Worm (Caenorhabditis elegans) whole organism, L2 larva: Measurements from ENCODE around the gene F28B1.9.

Experiments used
- R02D3.7 ChIP-seq: fragments of 150-350 bp; optimal IDR thresholded peaks from 2 replicates; lab custom pipeline; 2014; ENCODE audit warnings: missing biosample characterization, missing genetic modification characterization
- blmp-1 ChIP-seq: sonication (generic microtip); optimal IDR thresholded peaks from 2 replicates; lab custom pipeline; 2017; ENCODE audit warnings: missing genetic modification characterization, mild to moderate bottlenecking, missing compliant biosample characterization, antibody characterized with exemption, moderate library complexity; ENCODE audit not compliant: insufficient read depth
- ceh-16 ChIP-seq: fragments of 150-350 bp; optimal IDR thresholded peaks from 2 replicates; lab custom pipeline; 2014; ENCODE audit warnings: missing biosample characterization, missing genetic modification characterization
- mbf-1 ChIP-seq: sonication (generic microtip); optimal IDR thresholded peaks from 2 replicates; lab custom pipeline; 2017; ENCODE audit warnings: missing biosample characterization, missing genetic modification characterization
- nhr-77 ChIP-seq: fragments of 150-350 bp; optimal IDR thresholded peaks from 2 replicates; lab custom pipeline; 2014; ENCODE audit warnings: missing biosample characterization, missing genetic modification characterization
- snpc-4 ChIP-seq: fragments of 150-350 bp; optimal IDR thresholded peaks from 2 replicates; lab custom pipeline; 2014; ENCODE audit warnings: missing biosample characterization, missing genetic modification characterization
- zag-1 ChIP-seq: fragments of 150-350 bp; optimal IDR thresholded peaks from 2 replicates; lab custom pipeline; 2014; ENCODE audit warnings: missing biosample characterization, missing genetic modification characterization
- ztf-11 ChIP-seq: sonication (generic microtip); optimal IDR thresholded peaks from 2 replicates; lab custom pipeline; 2017; ENCODE audit warnings: missing biosample characterization, missing genetic modification characterization
- ztf-4 ChIP-seq: fragments of 150-350 bp; optimal IDR thresholded peaks from 2 replicates; lab custom pipeline; 2014; ENCODE audit warnings: missing biosample characterization, missing genetic modification characterization

DNA sequence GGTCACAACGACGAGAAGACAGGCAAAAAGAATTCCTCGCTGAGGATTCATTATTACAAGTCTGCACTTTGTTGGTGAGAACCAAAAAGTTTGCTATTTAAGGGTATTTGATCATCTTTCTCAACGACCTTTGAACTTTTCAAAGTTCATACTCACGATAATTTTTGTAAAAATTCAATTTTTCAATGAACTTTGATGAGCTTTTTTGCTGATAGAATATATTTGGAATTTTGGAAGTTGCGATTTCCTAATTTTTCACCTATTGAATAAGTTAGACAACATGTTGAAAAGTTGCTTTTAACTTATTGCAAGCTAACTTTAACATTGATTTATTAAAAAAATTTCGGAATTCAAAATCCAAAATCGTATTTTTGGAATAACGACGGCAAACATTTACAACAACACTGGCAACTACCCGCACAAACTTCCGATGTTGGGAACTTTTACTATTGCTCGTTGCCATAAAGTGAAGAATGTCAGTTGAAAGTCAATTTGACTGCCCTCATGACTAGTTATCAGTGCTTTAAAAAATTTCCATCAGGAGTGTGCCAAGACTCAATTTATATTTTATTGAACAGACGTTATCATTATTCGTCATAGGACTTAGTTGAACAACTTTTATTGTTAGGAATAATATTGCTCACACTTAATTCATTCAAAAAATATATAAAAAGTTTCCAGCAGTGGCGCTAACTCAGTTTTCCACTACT is 38.9 kb upstream of the F28B1.9 start, which contains the start of the genes F49H6.8 and F49H6.5:
- no peak for TF ChIP-seq R02D3.7
- no peak for TF ChIP-seq blmp-1 (tag; lab: Kevin White, UChicago)
- TF ChIP-seq ceh-16 = no peak
- TF ChIP-seq zag-1 (tag; lab: Kevin White, UChicago) = no peak
- no peak for TF ChIP-seq ztf-4
- TF ChIP-seq nhr-77 (tag; lab: Kevin White, UChicago) = no peak
- TF ChIP-seq ztf-11 = no peak
- TF ChIP-seq snpc-4 (tag; lab: Kevin White, UChicago) = no peak
- TF ChIP-seq mbf-1 = no peak
